Fruit fly (Drosophila melanogaster): ENCODE data around the gene pst.
A peak's percentile ranks its signal among the peaks of the same experiment; 100 is the strongest.

pst gene

DNA sequence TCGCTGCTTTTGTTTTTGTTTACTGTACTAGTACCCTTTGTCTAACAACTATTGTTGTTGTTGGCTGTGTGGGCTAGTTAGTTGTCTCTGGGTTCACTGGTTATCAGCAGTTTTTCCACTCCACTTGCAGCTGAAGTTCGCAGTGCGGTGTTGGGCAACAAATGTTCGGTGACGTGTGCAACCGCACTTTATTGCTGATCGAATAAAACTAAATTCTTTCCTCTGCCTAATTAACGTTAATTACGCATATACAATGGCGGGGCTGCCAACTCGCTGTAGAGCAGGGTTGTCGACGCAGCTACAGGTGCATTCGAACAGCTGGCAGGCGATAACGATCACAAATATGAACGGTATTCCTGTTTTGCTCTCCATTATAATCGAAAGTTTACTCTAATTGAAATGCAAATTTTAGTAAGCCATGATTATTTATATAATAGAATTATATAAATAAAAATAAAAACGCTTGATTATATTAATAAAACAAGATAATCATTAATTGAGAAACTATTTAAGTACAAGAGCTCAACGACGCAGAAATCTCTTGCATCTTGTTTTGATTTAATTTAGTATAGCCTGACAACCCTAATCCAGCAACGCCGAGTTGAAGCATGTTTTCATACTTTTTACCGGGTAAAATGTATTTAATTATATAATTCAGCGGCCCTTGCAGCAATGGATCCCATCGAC, 31.4 kb downstream of the pst start, which contains the start of the genes mrva, CG42307 and mus312 (continued):
- no peak for TF ChIP-seq fkh (GFP tag; optimal IDR thresholded peaks at IDR 0.05)
- TF ChIP-seq esn (GFP tag; optimal IDR thresholded peaks at IDR 0.05): peak; percentile 78
- TF ChIP-seq CG9139 (GFP tag; optimal IDR thresholded peaks at IDR 0.05): no peak
- TF ChIP-seq CG11762 (GFP tag; optimal IDR thresholded peaks at IDR 0.05; ENCODE audit: insufficient read depth): peak; percentile 76
- TF ChIP-seq CG4318 (GFP tag; optimal IDR thresholded peaks at IDR 0.05): no peak
- no peak for TF ChIP-seq fd85E (GFP tag; optimal IDR thresholded peaks at IDR 0.05)
- peak; percentile 62 for TF ChIP-seq lz (GFP tag; optimal IDR thresholded peaks at IDR 0.05)
- no peak for TF ChIP-seq svp (GFP tag)
- peak; percentile 90 for TF ChIP-seq CG3032 (tag; optimal IDR thresholded peaks at IDR 0.05)
- TF ChIP-seq Hr39 (GFP tag; optimal IDR thresholded peaks at IDR 0.05): no peak
- peak; percentile 44 for TF ChIP-seq CG31627 (GFP tag; optimal IDR thresholded peaks at IDR 0.05)
- TF ChIP-seq CG6808 (GFP tag; optimal IDR thresholded peaks at IDR 0.05): no peak
- peak; percentile 82; the same call in 1 of the 2 replicates for TF ChIP-seq CG11294 (GFP tag; IDR thresholded peaks at IDR 0.05)
- TF ChIP-seq Eip78C (GFP tag): no peak
- peak; percentile 80 for TF ChIP-seq CG8119 (GFP tag; IDR thresholded peaks at IDR 0.05)
- TF ChIP-seq Hr38 (GFP tag; optimal IDR thresholded peaks at IDR 0.05): no peak
- peak in 1 of 2 experiments; percentile 21 for TF ChIP-seq salr (GFP tag; optimal IDR thresholded peaks at IDR 0.05)
- peak; percentile 67 for TF ChIP-seq Sox15 (GFP tag; optimal IDR thresholded peaks at IDR 0.05)
- no peak for TF ChIP-seq dac (GFP tag; optimal IDR thresholded peaks at IDR 0.05)
- peak; percentile 85 for TF ChIP-seq CG10631 (GFP tag; optimal IDR thresholded peaks at IDR 0.05)
- no peak for TF ChIP-seq Smox (GFP tag; optimal IDR thresholded peaks at IDR 0.05)
- TF ChIP-seq CG32006 (GFP tag; optimal IDR thresholded peaks at IDR 0.05): no peak
- no peak for TF ChIP-seq CG16779 (tag; optimal IDR thresholded peaks at IDR 0.05)

DNA sequence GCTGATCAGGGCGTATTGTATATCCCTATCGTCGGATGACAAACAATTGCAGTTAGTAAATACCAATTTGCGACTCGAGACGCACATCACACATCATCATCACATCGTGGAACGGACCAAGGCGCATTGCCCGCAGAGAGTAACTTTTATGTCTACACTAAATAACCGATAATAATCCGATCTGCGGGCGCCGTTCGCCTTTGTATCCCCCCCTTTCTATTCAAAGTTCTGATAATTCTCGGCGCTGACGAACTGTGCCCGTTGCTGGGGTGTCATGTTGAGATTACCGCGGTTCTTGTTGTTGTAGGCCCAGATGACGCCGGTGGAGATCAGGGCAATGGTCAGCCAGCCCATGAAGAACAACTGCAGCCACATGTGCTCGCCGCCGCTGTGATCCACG, 33.4 kb downstream of the pst start:
- TF ChIP-seq CG8119 (GFP tag; IDR thresholded peaks at IDR 0.05) (no peak), Met (GFP tag; optimal IDR thresholded peaks at IDR 0.05) (no peak), Hr39 (GFP tag; optimal IDR thresholded peaks at IDR 0.05) (no peak), Eip75B (GFP tag; optimal IDR thresholded peaks at IDR 0.05) (no peak), Blimp-1 (GFP tag; optimal IDR thresholded peaks at IDR 0.05) (no peak), vri (GFP tag; optimal IDR thresholded peaks at IDR 0.05) (no peak), CG16779 (tag; optimal IDR thresholded peaks at IDR 0.05) (no peak), fd59A (GFP tag; optimal IDR thresholded peaks at IDR 0.05) (no peak), Hr4 (GFP tag; optimal IDR thresholded peaks at IDR 0.05) (no peak)

DNA sequence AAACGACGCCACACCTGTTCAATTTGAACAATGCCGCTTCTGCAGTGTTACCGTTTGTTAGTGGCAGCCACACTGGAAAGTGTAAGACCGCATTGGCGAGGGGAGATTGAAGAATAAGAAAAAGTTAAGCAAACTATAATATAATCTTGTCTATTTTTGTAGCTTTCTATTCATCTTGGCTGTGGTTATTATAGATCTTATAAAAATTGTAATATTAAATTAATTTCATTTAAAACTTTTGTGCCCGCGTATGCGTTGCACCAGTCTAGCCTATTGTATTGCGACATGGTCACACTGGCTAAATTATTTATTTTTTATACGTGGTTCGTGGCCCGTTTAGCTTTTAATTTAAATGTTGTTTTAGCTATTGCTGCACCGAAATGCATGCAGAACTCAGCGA, 36.7 kb downstream of the pst start, which contains the start of the genes RhoGEF4 and Rint1:
RhoGEF4 (minus strand) TSS at position 64 of the 400 bp plus-strand sequence.
Rint1 (plus strand) TSS at position 272 of the 400 bp plus-strand sequence.
- TF ChIP-seq CG34406 (GFP tag; optimal IDR thresholded peaks at IDR 0.05): peak; percentile 32
- TF ChIP-seq CG11762 (GFP tag; optimal IDR thresholded peaks at IDR 0.05; ENCODE audit: insufficient read depth): no peak
- peak; percentile 10 for TF ChIP-seq CG6792 (GFP tag; optimal IDR thresholded peaks at IDR 0.05)
- TF ChIP-seq Hr38 (GFP tag; optimal IDR thresholded peaks at IDR 0.05): no peak
- peak; percentile 6 for TF ChIP-seq dsx (GFP tag; optimal IDR thresholded peaks at IDR 0.05; ENCODE audit: poor library complexity, severe bottlenecking)
- peak; percentile 60 for TF ChIP-seq Gug (GFP tag; IDR thresholded peaks at IDR 0.05)
- no peak for TF ChIP-seq CG8632 (GFP tag; optimal IDR thresholded peaks at IDR 0.05)
- peak; percentile 58 for TF ChIP-seq CG3032 (tag; optimal IDR thresholded peaks at IDR 0.05)
- TF ChIP-seq Sox14 (GFP tag; optimal IDR thresholded peaks at IDR 0.05): peak; percentile 61
- peak; percentile 39 for TF ChIP-seq achi (GFP tag; optimal IDR thresholded peaks at IDR 0.05)
- TF ChIP-seq eg (GFP tag; IDR thresholded peaks at IDR 0.05): peak; percentile 52; the same call in 2 of the 3 replicates
- TF ChIP-seq net (GFP tag; optimal IDR thresholded peaks at IDR 0.05): peak; percentile 16
- TF ChIP-seq CG6163 (GFP tag; IDR thresholded peaks at IDR 0.05): peak; percentile 55; the same call in 1 of the 3 replicates
- no peak for TF ChIP-seq ss (GFP tag; optimal IDR thresholded peaks at IDR 0.05)
- TF ChIP-seq CG7368 (GFP tag; optimal IDR thresholded peaks at IDR 0.05): no peak
- TF ChIP-seq acj6 (GFP tag; optimal IDR thresholded peaks at IDR 0.05): peak; percentile 57
- peak; percentile 45 for TF ChIP-seq Sox15 (GFP tag; optimal IDR thresholded peaks at IDR 0.05)
- TF ChIP-seq esn (GFP tag; optimal IDR thresholded peaks at IDR 0.05): peak; percentile 54
- TF ChIP-seq CG9139 (GFP tag; optimal IDR thresholded peaks at IDR 0.05): no peak
- no peak for TF ChIP-seq fkh (GFP tag; optimal IDR thresholded peaks at IDR 0.05)
- no peak for TF ChIP-seq dac (GFP tag; optimal IDR thresholded peaks at IDR 0.05)
- TF ChIP-seq CG16779 (tag; optimal IDR thresholded peaks at IDR 0.05): no peak
- TF ChIP-seq CG11902 (GFP tag; optimal IDR thresholded peaks at IDR 0.05): peak; percentile 44
- peak; percentile 76 for TF ChIP-seq Eip78C (GFP tag)
- peak; percentile 33 for TF ChIP-seq Ets96B (tag; optimal IDR thresholded peaks at IDR 0.05)
- peak; percentile 63 for TF ChIP-seq CG31627 (GFP tag; optimal IDR thresholded peaks at IDR 0.05)
- peak; percentile 1 for TF ChIP-seq CG1621 (tag; optimal IDR thresholded peaks at IDR 0.05)
- no peak for TF ChIP-seq Blimp-1 (GFP tag; optimal IDR thresholded peaks at IDR 0.05)
- peak; percentile 60 for TF ChIP-seq lz (GFP tag; optimal IDR thresholded peaks at IDR 0.05)
- TF ChIP-seq CG3919 (GFP tag; optimal IDR thresholded peaks at IDR 0.05): peak; percentile 40
